Worm (Caenorhabditis elegans): ENCODE results near the gene vps-37.
A peak's percentile ranks its signal among the peaks of the same experiment; 100 is the strongest.

vps-37 gene

DNA sequence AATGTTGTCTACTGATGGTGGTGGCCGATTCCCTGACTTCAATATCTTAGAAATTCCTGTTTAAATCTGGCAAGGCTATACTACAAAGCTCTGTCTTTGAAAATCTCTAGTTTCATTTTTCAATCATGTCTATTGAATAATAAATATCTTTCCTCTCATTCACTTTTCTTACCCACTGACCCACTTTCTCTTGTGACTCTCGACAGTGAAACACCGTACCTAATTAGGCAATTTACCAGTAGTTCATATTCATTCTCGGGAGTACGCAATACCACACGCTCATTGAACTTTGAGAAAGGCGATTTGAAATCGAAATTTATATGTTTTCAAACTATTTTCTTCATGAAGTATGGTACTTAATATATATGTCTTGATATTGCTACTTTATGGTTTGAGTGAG, 7.7 kb upstream of the vps-37 start, which contains the start of gene CD4.11:
Gene CD4.11, plus strand, starts transcription at position 301 of the 400 bp plus-strand sequence.
- TF ChIP-seq ceh-44 (GFP tag; IDR thresholded peaks at IDR 0.05), result no peak
- TF ChIP-seq nhr-42 (GFP tag; IDR thresholded peaks at IDR 0.05), result no peak
- no peak for TF ChIP-seq mes-2 (tag; optimal IDR thresholded peaks at IDR 0.05; ENCODE audit: poor library complexity, severe bottlenecking)
- no peak for TF ChIP-seq Y5F2A.4 (GFP tag; optimal IDR thresholded peaks at IDR 0.05)
- TF ChIP-seq F49E8.2 (tag; optimal IDR thresholded peaks at IDR 0.05; ENCODE audit: borderline replicate concordance), result no peak
- TF ChIP-seq vab-7 (GFP tag; IDR thresholded peaks at IDR 0.05), result no peak
- TF ChIP-seq hmg-1.1 (GFP tag; IDR thresholded peaks at IDR 0.05), result no peak
- no peak for TF ChIP-seq ZK337.2 (GFP tag; IDR thresholded peaks at IDR 0.05)
- no peak for TF ChIP-seq ctbp-1 (GFP tag; IDR thresholded peaks at IDR 0.05)
- TF ChIP-seq zag-1 (tag; optimal IDR thresholded peaks at IDR 0.05), result no peak
- TF ChIP-seq skn-1 (tag; optimal IDR thresholded peaks at IDR 0.05), result no peak
- no peak for TF ChIP-seq tag-97 (GFP tag; IDR thresholded peaks at IDR 0.05)
- TF ChIP-seq Y75B8A.6 (GFP tag; IDR thresholded peaks at IDR 0.05), result no peak
- TF ChIP-seq madf-9 (GFP tag; conservative IDR thresholded peaks at IDR 0.05), result no peak
- no peak for TF ChIP-seq lin-1 (GFP tag; IDR thresholded peaks at IDR 0.05)
- no peak for TF ChIP-seq F37D6.2 (tag; optimal IDR thresholded peaks at IDR 0.05)
- TF ChIP-seq spr-1 (tag; optimal IDR thresholded peaks at IDR 0.05), result no peak

DNA sequence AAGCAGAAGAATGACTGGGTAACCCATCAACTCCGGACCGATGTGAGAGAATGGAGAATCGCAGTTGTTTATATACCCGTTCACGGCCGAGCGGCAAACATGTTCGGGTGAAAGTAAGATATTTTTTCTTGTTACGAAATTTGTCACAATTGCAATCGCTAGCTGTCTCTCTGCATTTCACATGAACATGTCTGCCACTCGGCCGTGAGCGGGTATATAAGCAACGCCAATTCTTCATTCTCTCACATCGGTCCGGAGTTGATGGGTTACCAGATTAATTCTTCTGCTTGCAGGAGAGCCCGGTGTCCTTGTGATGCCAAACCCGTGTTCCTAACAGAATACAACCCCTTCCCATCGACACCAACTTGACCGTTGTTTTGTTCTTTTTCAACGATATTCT, 5.5 kb upstream of the vps-37 start:
- TF ChIP-seq mxl-3 (GFP tag; optimal IDR thresholded peaks at IDR 0.05), result peak; percentile 7
- peak in 1 of 2 experiments; percentile 34 for TF ChIP-seq hif-1 (tag; optimal IDR thresholded peaks at IDR 0.05)
- 0 out of 2 replicates have a peak, but pooled peaks have one; percentile 52 for TF ChIP-seq hmg-1.1 (GFP tag; IDR thresholded peaks at IDR 0.05)
- peak; percentile 38 for TF ChIP-seq nhr-102 (tag; optimal IDR thresholded peaks at IDR 0.05)
- peak; percentile 28; the same call in 1 of the 2 replicates for TF ChIP-seq ceh-44 (GFP tag; IDR thresholded peaks at IDR 0.05)
- peak; percentile 29; the same call in 1 of the 2 replicates for TF ChIP-seq set-16 (GFP tag; IDR thresholded peaks at IDR 0.05)
- peak; percentile 39 to 65 for TF ChIP-seq daf-16 (GFP tag; optimal IDR thresholded peaks at IDR 0.05)
- no peak for TF ChIP-seq daf-16 (tag; optimal IDR thresholded peaks at IDR 0.05)
- TF ChIP-seq arid-1 (GFP tag; conservative IDR thresholded peaks at IDR 0.05), result no peak
- peak; percentile 14 for TF ChIP-seq T20F7.1 (GFP tag; optimal IDR thresholded peaks at IDR 0.05)
- TF ChIP-seq rbr-2 (tag; optimal IDR thresholded peaks at IDR 0.05), result peak; percentile 14
- TF ChIP-seq dpl-1 (GFP tag; optimal IDR thresholded peaks at IDR 0.05), result peak; percentile 7
- peak; percentile 97 for TF ChIP-seq zip-2 (tag; optimal IDR thresholded peaks at IDR 0.05)
- no peak for TF ChIP-seq lin-13 (GFP tag; optimal IDR thresholded peaks at IDR 0.05)
- 0 out of 4 replicates have a peak, but pooled peaks of 1 of the 2 experiments have one; percentile 27 for TF ChIP-seq madf-5 (GFP tag; IDR thresholded peaks at IDR 0.05)
- TF ChIP-seq hlh-11 (tag; optimal IDR thresholded peaks at IDR 0.05), result peak; percentile 20
- no peak for TF ChIP-seq fkh-10 (GFP tag; optimal IDR thresholded peaks at IDR 0.05)
- peak; percentile 76 for TF ChIP-seq egl-43 (GFP tag; IDR thresholded peaks at IDR 0.05)
- peak; percentile 20 for TF ChIP-seq spr-3 (GFP tag; optimal IDR thresholded peaks at IDR 0.05)
- TF ChIP-seq fos-1 (tag; optimal IDR thresholded peaks at IDR 0.05), result no peak
- no peak for TF ChIP-seq mdl-1 (tag; optimal IDR thresholded peaks at IDR 0.05)
- peak; percentile 51 for TF ChIP-seq hlh-30 (tag; optimal IDR thresholded peaks at IDR 0.05; ENCODE audit: insufficient read depth)
- TF ChIP-seq ZK337.2 (GFP tag; IDR thresholded peaks at IDR 0.05), result 0 out of 2 replicates have a peak, but pooled peaks have one; percentile 28
- TF ChIP-seq Y105C5A.15 (GFP tag; IDR thresholded peaks at IDR 0.05), result 0 out of 2 replicates have a peak, but pooled peaks have one; percentile 9
- TF ChIP-seq T26A8.4 (GFP tag; IDR thresholded peaks at IDR 0.05), result peak; percentile 78
- TF ChIP-seq dmd-6 (GFP tag; IDR thresholded peaks at IDR 0.05), result peak; percentile 34; the same call in 1 of the 2 replicates
- peak in 1 of 2 experiments; percentile 53 for TF ChIP-seq lsy-2 (tag; optimal IDR thresholded peaks at IDR 0.05)
- peak; percentile 57 for TF ChIP-seq lin-38 (GFP tag; IDR thresholded peaks at IDR 0.05)
- TF ChIP-seq vab-7 (GFP tag; IDR thresholded peaks at IDR 0.05), result no peak
- TF ChIP-seq nhr-6 (tag; optimal IDR thresholded peaks at IDR 0.05), result no peak
- peak; percentile 31 for TF ChIP-seq dve-1 (tag; optimal IDR thresholded peaks at IDR 0.05; ENCODE audit: insufficient read depth)
- TF ChIP-seq snpc-4 (tag; optimal IDR thresholded peaks at IDR 0.05), result peak; percentile 90
- TF ChIP-seq nhr-48 (tag; optimal IDR thresholded peaks at IDR 0.05), result peak; percentile 1

Data from whole organism, L4 larva.